Worm (Caenorhabditis elegans): ENCODE results near the gene tbx-41.

DNA sequence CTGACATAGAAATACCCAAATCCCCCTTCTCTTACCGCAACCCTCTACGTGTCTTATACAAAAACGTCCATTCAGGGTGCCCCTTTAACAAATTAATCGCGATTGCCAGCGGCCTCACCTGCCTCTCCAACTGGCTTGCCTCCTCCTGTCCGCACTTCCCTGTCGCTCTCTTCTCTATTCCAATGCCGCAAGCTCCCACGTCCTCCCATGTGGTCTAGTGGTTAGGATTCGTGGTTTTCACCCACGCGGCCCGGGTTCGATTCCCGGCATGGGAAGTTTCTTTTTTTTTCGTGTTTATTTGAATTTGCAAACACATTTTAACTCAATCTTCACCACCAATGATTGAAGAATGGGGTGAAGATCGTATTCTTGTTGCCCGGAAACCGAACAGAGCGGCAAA lies 6.4 kb upstream of the tbx-41 start:
- peak; percentile 51 for TF ChIP-seq spr-1 (tag; optimal IDR thresholded peaks at IDR 0.05)
- TF ChIP-seq gei-8 (GFP tag; optimal IDR thresholded peaks at IDR 0.05) = no peak
- no peak for TF ChIP-seq nhr-77 (tag; optimal IDR thresholded peaks at IDR 0.05)
- no peak for TF ChIP-seq T20F7.1 (GFP tag; optimal IDR thresholded peaks at IDR 0.05)
- no peak for TF ChIP-seq egl-27 (tag; optimal IDR thresholded peaks at IDR 0.05)
- no peak for TF ChIP-seq aha-1 (tag)
- 0 out of 2 replicates have a peak, but pooled peaks have one; percentile 11 for TF ChIP-seq zfp-3 (GFP tag; conservative IDR thresholded peaks at IDR 0.05)
- TF ChIP-seq ces-1 (GFP tag; optimal IDR thresholded peaks at IDR 0.05) = no peak
- TF ChIP-seq ama-1 (optimal IDR thresholded peaks at IDR 0.05) = no peak
- peak; percentile 48 for TF ChIP-seq unc-130 (GFP tag; optimal IDR thresholded peaks at IDR 0.05)
